Fruit fly (Drosophila melanogaster) whole organism, embryonic: Measurements from ENCODE around the gene Alg7.

Experiments
- Bgb ChIP-seq: fragments of 200-800 bp; sonication (Bioruptor generic); IDR thresholded peaks from 2 replicates; pipeline ENCODE4 v1.3.6; 2022; ENCODE audit warnings: missing biosample characterization, missing genetic modification characterization; ENCODE audit not compliant: partially characterized antibody
- CG10274 ChIP-seq: fragments of 200-800 bp; sonication (Bioruptor generic); optimal IDR thresholded peaks from 3 replicates; lab custom pipeline; 2017; ENCODE audit warnings: missing biosample characterization, mild to moderate bottlenecking, missing genetic modification characterization
- CG14667 ChIP-seq: fragments of 200-800 bp; sonication (Bioruptor generic); IDR thresholded peaks from 2 replicates; pipeline ENCODE4 v1.3.6; 2022; ENCODE audit warnings: missing biosample characterization, missing genetic modification characterization
- CG4328 ChIP-seq: fragments of 200-800 bp; sonication (Bioruptor generic); optimal IDR thresholded peaks from 3 replicates; lab custom pipeline; 2017; ENCODE audit warnings: missing biosample characterization, missing genetic modification reagents, missing genetic modification characterization
- peb ChIP-seq: fragments of 200-800 bp; sonication (Bioruptor generic); IDR thresholded peaks from 2 replicates; pipeline ENCODE4 v1.3.6; 2022; ENCODE audit warnings: missing biosample characterization, missing genetic modification characterization
- ranshi ChIP-seq: fragments of 200-800 bp; sonication (Bioruptor generic); IDR thresholded peaks from 2 replicates; pipeline ENCODE4 v1.3.6; 2022; ENCODE audit warnings: missing biosample characterization, missing genetic modification characterization
- usp ChIP-seq: fragments of >200 bp; optimal IDR thresholded peaks from 2 replicates; lab custom pipeline; 2017; ENCODE audit warnings: missing biosample characterization, missing genetic modification characterization

DNA sequence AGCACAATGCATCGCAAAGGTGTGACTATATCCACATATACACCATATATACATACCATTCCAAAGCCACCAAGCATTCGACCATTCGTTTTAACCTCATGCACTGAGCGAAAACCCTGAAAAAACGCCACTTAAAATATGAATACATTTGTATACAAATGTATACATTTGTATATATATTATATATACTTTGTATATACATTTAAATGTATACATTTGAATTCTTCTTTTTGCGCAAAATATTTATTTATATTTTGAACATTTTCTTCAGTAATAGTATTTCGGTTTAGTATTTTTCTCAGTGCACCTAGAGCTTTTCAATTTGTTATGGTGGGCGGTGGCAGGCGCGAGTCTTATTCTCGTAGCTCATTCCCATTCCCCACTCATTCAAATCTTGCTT is 22.7 kb upstream of the Alg7 start:
- TF ChIP-seq CG10274 (GFP tag; lab: Kevin White, UChicago) (no peak), CG4328 (GFP tag; lab: Kevin White, UChicago) (no peak), ranshi (no peak), CG14667 (GFP tag; lab: Robert Waterston, UW) (no peak), usp (GFP tag; lab: Kevin White, UChicago) (no peak), peb (GFP tag; lab: Robert Waterston, UW) (no peak), Bgb (GFP tag; lab: Robert Waterston, UW) (no peak)
